Fruit fly (Drosophila melanogaster) whole organism, embryonic: ENCODE results near the gene Sgp.
A peak's percentile ranks its signal among the peaks of the same experiment; 100 is the strongest.

Experiments
- BEAF-32 ChIP-seq: fragments of 200-800 bp; sonication (Bioruptor generic); optimal IDR thresholded peaks from 3 replicates; lab custom pipeline; 2017; ENCODE audit warnings: missing biosample characterization, missing genetic modification characterization, mild to moderate bottlenecking, moderate library complexity, missing genetic modification reagents
- CG10147 ChIP-seq: fragments of 200-800 bp; sonication (Bioruptor generic); optimal IDR thresholded peaks from 2 replicates; lab custom pipeline; 2019; ENCODE audit warnings: missing biosample characterization, mild to moderate bottlenecking, missing genetic modification characterization, moderate library complexity
- CG11456 ChIP-seq: fragments of 200-800 bp; sonication (Bioruptor generic); IDR thresholded peaks from 3 replicates; pipeline ENCODE4 v1.3.6; 2022; ENCODE audit warnings: missing biosample characterization, missing genetic modification characterization
- CG12744 ChIP-seq: fragments of 200-800 bp; sonication (Bioruptor generic); optimal IDR thresholded peaks from 2 replicates; lab custom pipeline; 2016; ENCODE audit warnings: missing biosample characterization, missing genetic modification characterization
- CG13894 ChIP-seq: fragments of 200-800 bp; sonication (Bioruptor generic); optimal IDR thresholded peaks from 3 replicates; lab custom pipeline; 2018; ENCODE audit warnings: missing biosample characterization, mild to moderate bottlenecking, missing genetic modification characterization, moderate library complexity
- CG15269 ChIP-seq: fragments of 200-800 bp; sonication (Bioruptor generic); optimal IDR thresholded peaks from 2 replicates; lab custom pipeline; 2018; ENCODE audit warnings: missing biosample characterization, mild to moderate bottlenecking, missing genetic modification characterization, moderate library complexity
- CG17361 ChIP-seq: fragments of 200-800 bp; sonication (Bioruptor generic); IDR thresholded peaks from 3 replicates; pipeline ENCODE4 v1.3.6; 2022; ENCODE audit warnings: missing biosample characterization, missing genetic modification characterization
- CG17829 ChIP-seq: fragments of 200-800 bp; optimal IDR thresholded peaks from 2 replicates; lab custom pipeline; 2019; ENCODE audit warnings: missing biosample characterization, mild to moderate bottlenecking, missing genetic modification characterization, moderate library complexity
- CG32772 ChIP-seq: fragments of 200-800 bp; sonication (Bioruptor generic); IDR thresholded peaks from 2 replicates; pipeline ENCODE4 v1.3.6; 2022; ENCODE audit warnings: missing biosample characterization, missing genetic modification characterization
- CG34422 ChIP-seq: fragments of 200-800 bp; sonication (Bioruptor generic); IDR thresholded peaks from 3 replicates; pipeline ENCODE4 v1.3.6; 2022; ENCODE audit warnings: missing biosample characterization, missing genetic modification characterization
- CG5180 ChIP-seq: fragments of 200-800 bp; sonication (Bioruptor generic); optimal IDR thresholded peaks from 3 replicates; lab custom pipeline; 2017; ENCODE audit warnings: missing biosample characterization, missing genetic modification characterization, mild to moderate bottlenecking, moderate library complexity, missing genetic modification reagents
- CG5953 ChIP-seq: fragments of 200-800 bp; sonication (Bioruptor generic); IDR thresholded peaks from 2 replicates; pipeline ENCODE4 v1.3.6; 2022; ENCODE audit warnings: missing biosample characterization, missing genetic modification characterization
- CG8765 ChIP-seq: fragments of 200-800 bp; sonication (Bioruptor generic); IDR thresholded peaks from 2 replicates; pipeline ENCODE4 v1.3.6; 2022; ENCODE audit warnings: missing biosample characterization, missing genetic modification characterization
- CG8924 ChIP-seq: fragments of 200-800 bp; optimal IDR thresholded peaks from 3 replicates; lab custom pipeline; 2019; ENCODE audit warnings: missing biosample characterization, mild to moderate bottlenecking, missing genetic modification characterization, moderate library complexity
- CG9797 ChIP-seq: fragments of 200-800 bp; sonication (Bioruptor generic); optimal IDR thresholded peaks from 3 replicates; lab custom pipeline; 2018; ENCODE audit warnings: missing biosample characterization, mild to moderate bottlenecking, missing genetic modification characterization
- CHES-1-like ChIP-seq: fragments of 200-800 bp; sonication (Bioruptor generic); optimal IDR thresholded peaks from 2 replicates; lab custom pipeline; 2016; ENCODE audit warnings: missing biosample characterization, missing genetic modification characterization
- Camta ChIP-seq: fragments of 200-800 bp; sonication (Bioruptor generic); optimal IDR thresholded peaks from 2 replicates; lab custom pipeline; 2016; ENCODE audit warnings: missing biosample characterization, missing genetic modification characterization
- CrebB ChIP-seq: fragments of 200-800 bp; sonication (Bioruptor generic); optimal IDR thresholded peaks from 3 replicates; lab custom pipeline; 2018; ENCODE audit warnings: missing biosample characterization, mild to moderate bottlenecking, missing genetic modification characterization
- Deaf1 ChIP-seq: fragments of 200-800 bp; optimal IDR thresholded peaks from 3 replicates; lab custom pipeline; 2019; ENCODE audit warnings: missing biosample characterization, mild to moderate bottlenecking, missing genetic modification characterization, moderate library complexity
- Dll ChIP-seq: fragments of 200-800 bp; sonication (Bioruptor generic); IDR thresholded peaks from 4 replicates; pipeline ENCODE4 v1.3.6; 2022; ENCODE audit warnings: missing biosample characterization, missing genetic modification characterization; ENCODE audit not compliant: partially characterized antibody
- Dref ChIP-seq: fragments of 200-800 bp; sonication (Bioruptor generic); IDR thresholded peaks from 2 replicates; pipeline ENCODE4 v1.3.6; 2022; ENCODE audit warnings: missing biosample characterization, missing genetic modification characterization
- HLH3B ChIP-seq: fragments of 200-800 bp; sonication (Bioruptor generic); IDR thresholded peaks from 2 replicates; pipeline ENCODE4 v1.3.6; 2022; ENCODE audit warnings: missing biosample characterization, missing genetic modification characterization
- Hr78 ChIP-seq, 2 experiments: fragments of 200-800 bp in 1 of 2; fragments of >200 bp in 1 of 2; sonication (Bioruptor generic) in 1 of 2; optimal IDR thresholded peaks; 2 replicates each; lab custom pipeline; 2017 to 2019; ENCODE audit warnings: missing biosample characterization in 2 of 2, missing genetic modification characterization in 2 of 2, mild to moderate bottlenecking in 1 of 2, moderate library complexity in 1 of 2
- MBD-R2 ChIP-seq: fragments of 200-800 bp; sonication (Bioruptor generic); IDR thresholded peaks from 2 replicates; pipeline ENCODE4 v1.3.6; 2022; ENCODE audit warnings: missing biosample characterization, missing genetic modification characterization
- MESR4 ChIP-seq: fragments of 200-800 bp; sonication (Bioruptor generic); optimal IDR thresholded peaks from 2 replicates; lab custom pipeline; 2018; ENCODE audit warnings: missing biosample characterization, mild to moderate bottlenecking, missing genetic modification characterization, moderate library complexity
- NC2β ChIP-seq: fragments of 200-800 bp; sonication (Bioruptor generic); optimal IDR thresholded peaks from 2 replicates; lab custom pipeline; 2016; ENCODE audit warnings: missing biosample characterization, missing genetic modification characterization
- Rfx ChIP-seq: fragments of 200-800 bp; sonication (Bioruptor generic); IDR thresholded peaks from 2 replicates; pipeline ENCODE4 v1.3.6; 2022; ENCODE audit warnings: missing biosample characterization, missing genetic modification characterization
- Xbp1 ChIP-seq: fragments of 200-800 bp; sonication (Bioruptor generic); optimal IDR thresholded peaks from 3 replicates; lab custom pipeline; 2016; ENCODE audit warnings: missing biosample characterization, mild to moderate bottlenecking, missing genetic modification characterization
- al ChIP-seq: fragments of 200-800 bp; sonication (Bioruptor generic); IDR thresholded peaks from 2 replicates; pipeline ENCODE4 v1.3.6; 2022; ENCODE audit warnings: missing biosample characterization, missing genetic modification characterization
- amos ChIP-seq: fragments of 200-800 bp; sonication (Bioruptor generic); IDR thresholded peaks from 2 replicates; pipeline ENCODE4 v1.3.6; 2022; ENCODE audit warnings: missing biosample characterization, missing genetic modification characterization; ENCODE audit not compliant: partially characterized antibody
- bbx ChIP-seq: fragments of 200-800 bp; sonication (Bioruptor generic); IDR thresholded peaks from 2 replicates; pipeline ENCODE4 v1.3.6; 2022; ENCODE audit warnings: missing biosample characterization, missing genetic modification characterization; ENCODE audit not compliant: partially characterized antibody
- bigmax ChIP-seq: fragments of 200-800 bp; sonication (Bioruptor generic); optimal IDR thresholded peaks from 2 replicates; lab custom pipeline; 2018; ENCODE audit warnings: missing biosample characterization, mild to moderate bottlenecking, missing genetic modification characterization
- chinmo ChIP-seq: fragments of 200-800 bp; sonication (Bioruptor generic); IDR thresholded peaks from 4 replicates; pipeline ENCODE4 v1.3.6; 2022; ENCODE audit warnings: missing biosample characterization, missing genetic modification characterization; ENCODE audit not compliant: partially characterized antibody
- crc ChIP-seq: fragments of 200-800 bp; sonication (Bioruptor generic); optimal IDR thresholded peaks from 2 replicates; lab custom pipeline; 2016; ENCODE audit warnings: missing biosample characterization, missing genetic modification characterization
- exex ChIP-seq: fragments of 200-800 bp; sonication (Bioruptor generic); optimal IDR thresholded peaks from 4 replicates; lab custom pipeline; 2018; ENCODE audit warnings: missing biosample characterization, mild to moderate bottlenecking, missing genetic modification characterization, moderate library complexity
- insv ChIP-seq, 2 experiments: fragments of 200-800 bp; sonication (Bioruptor generic); optimal IDR thresholded peaks; 3 replicates each; lab custom pipeline; 2016 to 2018; ENCODE audit warnings: missing biosample characterization in 2 of 2, missing genetic modification characterization in 2 of 2
- jumu ChIP-seq: fragments of 200-800 bp; sonication (Bioruptor generic); optimal IDR thresholded peaks from 3 replicates; lab custom pipeline; 2016; ENCODE audit warnings: missing biosample characterization, missing genetic modification characterization
- lola ChIP-seq, 3 experiments: fragments of >200 bp in 2 of 3; fragments of 200-800 bp in 1 of 3; sonication (Bioruptor generic) in 1 of 3; optimal IDR thresholded peaks; 2 replicates each; lab custom pipeline; 2017 to 2019; ENCODE audit warnings: missing biosample characterization in 3 of 3, missing genetic modification characterization in 3 of 3, mild to moderate bottlenecking in 1 of 3, moderate library complexity in 1 of 3
- pb ChIP-seq: fragments of 200-800 bp; sonication (Bioruptor generic); optimal IDR thresholded peaks from 3 replicates; lab custom pipeline; 2016; ENCODE audit warnings: missing biosample characterization, missing genetic modification characterization
- phol ChIP-seq: fragments of 200-800 bp; sonication (Bioruptor generic); optimal IDR thresholded peaks from 3 replicates; lab custom pipeline; 2018; ENCODE audit warnings: missing biosample characterization, mild to moderate bottlenecking, missing genetic modification characterization, moderate library complexity
- ro ChIP-seq: fragments of 200-800 bp; sonication (Bioruptor generic); IDR thresholded peaks from 2 replicates; pipeline ENCODE4 v1.3.6; 2022; ENCODE audit warnings: missing biosample characterization, missing genetic modification characterization
- scrt ChIP-seq: fragments of 200-800 bp; sonication (Bioruptor generic); optimal IDR thresholded peaks from 2 replicates; lab custom pipeline; 2018; ENCODE audit warnings: missing biosample characterization, mild to moderate bottlenecking, missing genetic modification characterization, moderate library complexity
- slbo ChIP-seq: fragments of 200-800 bp; sonication (Bioruptor generic); IDR thresholded peaks from 2 replicates; pipeline ENCODE4 v1.3.6; 2022; ENCODE audit warnings: missing biosample characterization, missing genetic modification characterization
- sna ChIP-seq: fragments of 200-800 bp; sonication (Bioruptor generic); IDR thresholded peaks from 2 replicates; pipeline ENCODE4 v1.3.6; 2022; ENCODE audit warnings: missing biosample characterization, missing genetic modification characterization; ENCODE audit not compliant: partially characterized antibody
- trem ChIP-seq: fragments of 200-800 bp; optimal IDR thresholded peaks from 3 replicates; lab custom pipeline; 2019; ENCODE audit warnings: missing biosample characterization, mild to moderate bottlenecking, missing genetic modification characterization, moderate library complexity
- twi ChIP-seq: fragments of 200-800 bp; optimal IDR thresholded peaks from 2 replicates; lab custom pipeline; 2019; ENCODE audit warnings: missing biosample characterization, mild to moderate bottlenecking, missing genetic modification characterization, moderate library complexity
- vnd ChIP-seq: fragments of 200-800 bp; sonication (Bioruptor generic); IDR thresholded peaks from 3 replicates; pipeline ENCODE4 v1.3.6; 2022; ENCODE audit warnings: missing biosample characterization, missing genetic modification characterization; ENCODE audit not compliant: partially characterized antibody
- wek ChIP-seq: fragments of 200-800 bp; sonication (Bioruptor generic); optimal IDR thresholded peaks from 3 replicates; lab custom pipeline; 2018; ENCODE audit warnings: missing biosample characterization, mild to moderate bottlenecking, missing genetic modification characterization, moderate library complexity

The Sgp gene

dm6 chr2L:8506729-8507128 lies 12.8 kb upstream of the Sgp start, which contains the start of gene Dh31:
Dh31 (minus strand) TSS chr2L:8506845.
- TF ChIP-seq scrt (GFP tag; lab: Kevin White, UChicago) (peak; percentile 73), CG5953 (0 out of 2 replicates have a peak, but pooled peaks have one; percentile 19), CG11456 (0 out of 3 replicates have a peak, but pooled peaks have one; percentile 10), sna (GFP tag; lab: Robert Waterston, UW) (no peak), twi (no peak), slbo (GFP tag; lab: Robert Waterston, UW) (0 out of 2 replicates have a peak, but pooled peaks have one; percentile 7), insv (GFP tag; optimal IDR thresholded peaks at IDR 0.05; lab: Kevin White, UChicago) (no peak), Deaf1 (tag; lab: Kevin White, UChicago) (peak; percentile 91), Rfx (GFP tag; lab: Robert Waterston, UW) (peak; percentile 15; the same call in 1 of the 2 replicates), Dref (0 out of 2 replicates have a peak, but pooled peaks have one; percentile 22), CG13894 (tag; lab: Kevin White, UChicago) (peak; percentile 27)

dm6 chr2L:8511723-8512122 lies 7.8 kb upstream of the Sgp start, which contains the start of gene CG13096:
CG13096 (minus strand) TSS chr2L:8511866.
- no peak for TF ChIP-seq NC2β (GFP tag; lab: Kevin White, UChicago)
- TF ChIP-seq MESR4 (GFP tag; lab: Kevin White, UChicago) = peak; percentile 66
- TF ChIP-seq CG9797 (GFP tag; lab: Kevin White, UChicago) = peak; percentile 65
- no peak for TF ChIP-seq pb (GFP tag; lab: Kevin White, UChicago)
- TF ChIP-seq HLH3B (GFP tag; lab: Robert Waterston, UW) = no peak
- peak; percentile 71; the same call in 1 of the 3 replicates for TF ChIP-seq CG34422 (GFP tag; lab: Robert Waterston, UW)
- TF ChIP-seq jumu (GFP tag; lab: Kevin White, UChicago) = peak; percentile 14
- peak; percentile 99 for TF ChIP-seq Dll (GFP tag; lab: Robert Waterston, UW)
- TF ChIP-seq exex (tag; lab: Kevin White, UChicago) = peak; percentile 24
- TF ChIP-seq CHES-1-like = peak; percentile 51
- TF ChIP-seq CG15269 (tag; lab: Kevin White, UChicago) = no peak
- TF ChIP-seq CG17829 (tag; lab: Kevin White, UChicago) = peak; percentile 79
- no peak for TF ChIP-seq CG5180 (GFP tag; lab: Kevin White, UChicago)
- TF ChIP-seq Camta (GFP tag; lab: Kevin White, UChicago) = no peak
- TF ChIP-seq bigmax (GFP tag; lab: Kevin White, UChicago) = peak; percentile 50
- TF ChIP-seq CG17361 (GFP tag; lab: Robert Waterston, UW) = no peak
- peak; percentile 99 for TF ChIP-seq amos (GFP tag; lab: Robert Waterston, UW)
- no peak for TF ChIP-seq Hr78 (GFP tag; optimal IDR thresholded peaks at IDR 0.05; lab: Kevin White, UChicago)
- peak in 1 of 3 experiments; percentile 3 for TF ChIP-seq lola (GFP tag; optimal IDR thresholded peaks at IDR 0.05; lab: Kevin White, UChicago)
- TF ChIP-seq chinmo (GFP tag; lab: Robert Waterston, UW) = peak; percentile 99
- peak; percentile 99 for TF ChIP-seq bbx (GFP tag; lab: Robert Waterston, UW)
- TF ChIP-seq CG8924 (tag; lab: Kevin White, UChicago) = peak; percentile 6
- peak; percentile 6 for TF ChIP-seq CrebB (tag; lab: Kevin White, UChicago)
- no peak for TF ChIP-seq crc (GFP tag; lab: Kevin White, UChicago)
- TF ChIP-seq wek (GFP tag; lab: Kevin White, UChicago) = no peak
- TF ChIP-seq vnd (GFP tag; lab: Robert Waterston, UW) = peak; percentile 97
- TF ChIP-seq CG32772 (GFP tag; lab: Robert Waterston, UW) = no peak
- TF ChIP-seq BEAF-32 (GFP tag; lab: Kevin White, UChicago) = peak; percentile 99
- no peak for TF ChIP-seq CG8765 (GFP tag; lab: Robert Waterston, UW)
- TF ChIP-seq phol (tag; lab: Kevin White, UChicago) = peak; percentile 61
- no peak for TF ChIP-seq ro (GFP tag; lab: Robert Waterston, UW)
- TF ChIP-seq Xbp1 = peak; percentile 49
- TF ChIP-seq trem (tag; lab: Kevin White, UChicago) = peak; percentile 85
- TF ChIP-seq CG12744 (GFP tag; lab: Kevin White, UChicago) = no peak
- TF ChIP-seq al = peak; percentile 17; the same call in 1 of the 2 replicates
- TF ChIP-seq MBD-R2 = peak; percentile 84
- peak; percentile 82 for TF ChIP-seq CG13894 (tag; lab: Kevin White, UChicago)
- no peak for TF ChIP-seq CG10147 (GFP tag; lab: Kevin White, UChicago)
